Worm (Caenorhabditis elegans): ENCODE data around the gene srx-96.

Gene srx-96

ce11 chrV:13664340-13664916 lies 46.7 kb upstream of the srx-96 start (continued):
- TF ChIP-seq madf-3 (GFP tag; IDR thresholded peaks at IDR 0.05) = peak; percentile 67; the same call in 1 of the 2 replicates
- TF ChIP-seq nfya-1 (tag; optimal IDR thresholded peaks at IDR 0.05; ENCODE audit: borderline replicate concordance, insufficient read depth) = no peak
- TF ChIP-seq madf-8 (GFP tag; conservative IDR thresholded peaks at IDR 0.05) = peak; percentile 26; the same call in 1 of the 2 replicates
- TF ChIP-seq ztf-3 (GFP tag; optimal IDR thresholded peaks at IDR 0.05) = no peak

- TF ChIP-seq somi-1 (GFP tag; optimal IDR thresholded peaks at IDR 0.05) (no peak), tbp1 (GFP tag; optimal IDR thresholded peaks at IDR 0.05) (no peak), lin-54 (GFP tag; optimal IDR thresholded peaks at IDR 0.05) (no peak), F52B5.7 (tag; optimal IDR thresholded peaks at IDR 0.05) (peak; percentile 20), nhr-179 (tag; optimal IDR thresholded peaks at IDR 0.05) (no peak), hmg-1.2 (GFP tag; IDR thresholded peaks at IDR 0.05) (peak; percentile 41; the same call in 1 of the 2 replicates), cebp-1 (GFP tag; IDR thresholded peaks at IDR 0.05) (no peak), cebp-1 (tag; optimal IDR thresholded peaks at IDR 0.05) (peak; percentile 27), lin-26 (GFP tag; IDR thresholded peaks at IDR 0.05) (0 out of 2 replicates have a peak, but pooled peaks have one; percentile 32), egl-44 (GFP tag; IDR thresholded peaks at IDR 0.05) (0 out of 2 replicates have a peak, but pooled peaks have one; percentile 16), Y67H2A.10 (GFP tag; conservative IDR thresholded peaks at IDR 0.05) (no peak), T07F8.4 (tag; optimal IDR thresholded peaks at IDR 0.05) (no peak), madf-6 (GFP tag; IDR thresholded peaks at IDR 0.05) (0 out of 2 replicates have a peak, but pooled peaks have one; percentile 5), ZK185.1 (tag; optimal IDR thresholded peaks at IDR 0.05; ENCODE audit: poor library complexity, severe bottlenecking) (no peak), F33H1.4 (GFP tag; IDR thresholded peaks at IDR 0.05) (no peak), snpc-1.3 (tag; optimal IDR thresholded peaks at IDR 0.05; ENCODE audit: insufficient read depth) (no peak), chd-7 (tag; optimal IDR thresholded peaks at IDR 0.05) (no peak), lin-40 (tag; optimal IDR thresholded peaks at IDR 0.05) (no peak), hsf-1 (GFP tag; IDR thresholded peaks at IDR 0.05) (no peak)
Observed at ce11 chrV:13665089-13665488, 46.1 kb upstream of the srx-96 start, which contains the start of gene rde-12. TSS of gene rde-12 (plus strand) at chrV:13665389.

DNA sequence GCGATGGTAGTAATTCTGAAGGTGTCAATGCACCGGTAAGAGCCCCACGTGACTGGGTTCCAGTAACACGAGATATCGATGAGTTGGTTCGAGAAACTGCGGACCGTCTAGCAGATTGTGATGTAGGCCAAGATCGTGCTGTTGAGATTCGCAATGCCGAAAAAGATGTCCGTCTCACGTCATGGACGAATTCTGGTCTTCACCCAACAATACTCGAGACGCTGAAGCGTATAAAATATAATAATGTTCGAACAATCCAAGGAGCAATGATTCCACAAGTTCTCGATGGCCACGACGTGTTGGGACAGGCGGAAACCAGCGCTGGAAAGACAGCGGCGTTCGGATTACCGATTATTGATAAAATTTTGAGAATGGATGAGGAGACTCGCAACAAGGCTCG lies 44.7 kb upstream of the srx-96 start:
- no peak for TF ChIP-seq ztf-25 (GFP tag; IDR thresholded peaks at IDR 0.05)

- TF ChIP-seq ztf-28 (GFP tag; IDR thresholded peaks at IDR 0.05) = no peak
- peak; percentile 12; the same call in 1 of the 2 replicates for TF ChIP-seq nfyb-1 (GFP tag; IDR thresholded peaks at IDR 0.05)
- TF ChIP-seq madf-3 (GFP tag; IDR thresholded peaks at IDR 0.05) = 0 out of 2 replicates have a peak, but pooled peaks have one; percentile 50
- TF ChIP-seq egrh-3 (GFP tag; IDR thresholded peaks at IDR 0.05) = peak; percentile 82; the same call in 1 of the 2 replicates
- peak; percentile 90 for TF ChIP-seq zfh-2 (GFP tag; conservative IDR thresholded peaks at IDR 0.05)
Observed at ce11 chrV:13668337-13668736, 42.8 kb upstream of the srx-96 start.

ce11 chrV:13669170-13669569 lies 42.0 kb upstream of the srx-96 start:
- no peak for TF ChIP-seq nhr-80 (tag; optimal IDR thresholded peaks at IDR 0.05)
- TF ChIP-seq egl-44 (GFP tag; IDR thresholded peaks at IDR 0.05) = no peak
- TF ChIP-seq sdz-38 (tag; optimal IDR thresholded peaks at IDR 0.05) = no peak
- no peak for TF ChIP-seq hlh-12 (tag; optimal IDR thresholded peaks at IDR 0.05)
- TF ChIP-seq K12H6.12 (tag; optimal IDR thresholded peaks at IDR 0.05) = no peak
- no peak for TF ChIP-seq rec-8 (tag; optimal IDR thresholded peaks at IDR 0.05)
- TF ChIP-seq aptf-3 (GFP tag; IDR thresholded peaks at IDR 0.05) = no peak
- TF ChIP-seq ceh-58 (GFP tag; IDR thresholded peaks at IDR 0.05) = 0 out of 2 replicates have a peak, but pooled peaks have one; percentile 12
- no peak for TF ChIP-seq pbrm-1 (GFP tag; IDR thresholded peaks at IDR 0.05)
- no peak for TF ChIP-seq B0261.1 (tag; optimal IDR thresholded peaks at IDR 0.05)
- TF ChIP-seq nfya-1 (tag; optimal IDR thresholded peaks at IDR 0.05; ENCODE audit: borderline replicate concordance, insufficient read depth) = no peak
- no peak for TF ChIP-seq ets-4 (GFP tag; optimal IDR thresholded peaks at IDR 0.05)
- TF ChIP-seq tlf-1 (GFP tag; optimal IDR thresholded peaks at IDR 0.05) = peak; percentile 15
- TF ChIP-seq T07F8.4 (tag; optimal IDR thresholded peaks at IDR 0.05) = no peak
- no peak for TF ChIP-seq F22D6.2 (tag; optimal IDR thresholded peaks at IDR 0.05)
- no peak for TF ChIP-seq K11D2.4 (GFP tag; IDR thresholded peaks at IDR 0.05)
- TF ChIP-seq rcor-1 (GFP tag; IDR thresholded peaks at IDR 0.05) = peak; percentile 59
